Worm (Caenorhabditis elegans) whole organism, midembryonic: ENCODE data around the gene pgp-6.

Experiments used
- T22C8.4 ChIP-seq: fragments of 200-800 bp; sonication (Bioruptor generic); IDR thresholded peaks from 2 replicates; pipeline ENCODE4 v1.3.6; 2022; ENCODE audit warnings: missing genetic modification characterization, missing compliant biosample characterization
- cog-1 ChIP-seq: sonication (generic microtip); optimal IDR thresholded peaks from 2 replicates; lab custom pipeline; 2016; ENCODE audit warnings: missing genetic modification characterization, missing compliant biosample characterization
- flt-1 ChIP-seq: fragments of 200-800 bp; sonication (Bioruptor generic); IDR thresholded peaks from 2 replicates; pipeline ENCODE4 v1.3.6; 2022; ENCODE audit warnings: missing genetic modification characterization, missing compliant biosample characterization
- klf-2 ChIP-seq: fragments of 200-800 bp; sonication (Bioruptor generic); conservative IDR thresholded peaks from 2 replicates; pipeline ENCODE4 v1.3.6; 2022; ENCODE audit warnings: missing genetic modification reagents, missing genetic modification characterization, missing compliant biosample characterization
- med-1 ChIP-seq: sonication (generic microtip); optimal IDR thresholded peaks from 2 replicates; lab custom pipeline; 2017; ENCODE audit warnings: missing genetic modification characterization, mild to moderate bottlenecking, missing compliant biosample characterization, antibody characterized with exemption, missing genetic modification reagents; ENCODE audit not compliant: insufficient read depth
- ref-1 ChIP-seq: fragments of 200-800 bp; sonication (Bioruptor generic); conservative IDR thresholded peaks from 2 replicates; pipeline ENCODE4 v1.3.6; 2022; ENCODE audit warnings: missing genetic modification reagents, missing genetic modification characterization, missing compliant biosample characterization
- tab-1 ChIP-seq: fragments of 200-800 bp; sonication (Bioruptor generic); IDR thresholded peaks from 2 replicates; pipeline ENCODE4 v1.3.6; 2022; ENCODE audit warnings: missing genetic modification characterization, missing compliant biosample characterization
- ztf-23 ChIP-seq: fragments of 200-800 bp; sonication (Bioruptor generic); IDR thresholded peaks from 2 replicates; pipeline ENCODE4 v1.3.6; 2022; ENCODE audit warnings: missing genetic modification reagents, missing genetic modification characterization, missing compliant biosample characterization
- ztf-29 ChIP-seq: fragments of 200-800 bp; sonication (Bioruptor generic); IDR thresholded peaks from 2 replicates; pipeline ENCODE4 v1.3.6; 2022; ENCODE audit warnings: missing genetic modification reagents, missing genetic modification characterization, missing compliant biosample characterization

Gene pgp-6

ce11 chrX:10903416-10903815 is 26.2 kb upstream of the pgp-6 start:
- TF ChIP-seq klf-2 (GFP tag; lab: Robert Waterston, UW), result no peak
- TF ChIP-seq flt-1, result no peak
- no peak for TF ChIP-seq ref-1 (GFP tag; lab: Robert Waterston, UW)
- TF ChIP-seq ztf-29 (GFP tag; lab: Robert Waterston, UW), result no peak
- TF ChIP-seq cog-1, result no peak
- no peak for TF ChIP-seq ztf-23 (GFP tag; lab: Robert Waterston, UW)
- no peak for TF ChIP-seq T22C8.4
- no peak for TF ChIP-seq med-1 (GFP tag; lab: Kevin White, UChicago)
- no peak for TF ChIP-seq tab-1

ce11 chrX:10902723-10903322 is 25.6 kb upstream of the pgp-6 start, which contains the start of gene acbp-3:
Gene acbp-3 (plus strand): TSS chrX:10903272.
- TF ChIP-seq cog-1, result no peak
- TF ChIP-seq klf-2 (GFP tag; lab: Robert Waterston, UW), result no peak
- TF ChIP-seq med-1 (GFP tag; lab: Kevin White, UChicago), result no peak
- TF ChIP-seq tab-1, result no peak
- no peak for TF ChIP-seq T22C8.4
- no peak for TF ChIP-seq flt-1
- TF ChIP-seq ztf-23 (GFP tag; lab: Robert Waterston, UW), result no peak
- TF ChIP-seq ref-1 (GFP tag; lab: Robert Waterston, UW), result no peak
- no peak for TF ChIP-seq ztf-29 (GFP tag; lab: Robert Waterston, UW)

ce11 chrX:10901766-10902165 is 24.5 kb upstream of the pgp-6 start:
- TF ChIP-seq cog-1 (no peak), tab-1 (no peak), ref-1 (GFP tag; lab: Robert Waterston, UW) (no peak), ztf-23 (GFP tag; lab: Robert Waterston, UW) (no peak), T22C8.4 (no peak), klf-2 (GFP tag; lab: Robert Waterston, UW) (no peak), med-1 (GFP tag; lab: Kevin White, UChicago) (no peak), flt-1 (no peak), ztf-29 (GFP tag; lab: Robert Waterston, UW) (no peak)

- TF ChIP-seq ztf-29 (GFP tag; lab: Robert Waterston, UW) (no peak), ztf-23 (GFP tag; lab: Robert Waterston, UW) (no peak), ref-1 (GFP tag; lab: Robert Waterston, UW) (no peak), tab-1 (no peak)
Observed at ce11 chrX:10900952-10901351, 23.7 kb upstream of the pgp-6 start.

- no peak for TF ChIP-seq cog-1
- peak; percentile 59; the same call in 1 of the 2 replicates for TF ChIP-seq flt-1
Observed at ce11 chrX:10900079-10900724, 23.0 kb upstream of the pgp-6 start, which contains the start of gene suca-1. Gene suca-1 (minus strand): TSS chrX:10900114.

- TF ChIP-seq tab-1, result no peak
- no peak for TF ChIP-seq cog-1
- TF ChIP-seq klf-2 (GFP tag; lab: Robert Waterston, UW), result no peak
- no peak for TF ChIP-seq ztf-29 (GFP tag; lab: Robert Waterston, UW)
- no peak for TF ChIP-seq ref-1 (GFP tag; lab: Robert Waterston, UW)
- no peak for TF ChIP-seq med-1 (GFP tag; lab: Kevin White, UChicago)
- no peak for TF ChIP-seq flt-1
- no peak for TF ChIP-seq ztf-23 (GFP tag; lab: Robert Waterston, UW)
- no peak for TF ChIP-seq T22C8.4
Observed at ce11 chrX:10896498-10896897, 19.3 kb upstream of the pgp-6 start, which contains the start of gene haly-1. Gene haly-1 (minus strand): TSS chrX:10896598.

- TF ChIP-seq ztf-23 (GFP tag; lab: Robert Waterston, UW) (no peak), ztf-29 (GFP tag; lab: Robert Waterston, UW) (no peak), klf-2 (GFP tag; lab: Robert Waterston, UW) (no peak), flt-1 (no peak), ref-1 (GFP tag; lab: Robert Waterston, UW) (no peak), T22C8.4 (no peak), cog-1 (no peak), med-1 (GFP tag; lab: Kevin White, UChicago) (no peak), tab-1 (no peak)
Observed at ce11 chrX:10891890-10892289, 14.7 kb upstream of the pgp-6 start, which contains the start of gene F47B10.3. Gene F47B10.3 (plus strand): TSS chrX:10892190.

- TF ChIP-seq tab-1 (no peak), T22C8.4 (no peak), med-1 (GFP tag; lab: Kevin White, UChicago) (no peak), ztf-29 (GFP tag; lab: Robert Waterston, UW) (no peak), flt-1 (no peak), cog-1 (no peak), ztf-23 (GFP tag; lab: Robert Waterston, UW) (no peak), ref-1 (GFP tag; lab: Robert Waterston, UW) (no peak), klf-2 (GFP tag; lab: Robert Waterston, UW) (no peak)
Observed at ce11 chrX:10890965-10891364, 13.7 kb upstream of the pgp-6 start, which contains the start of gene F47B10.4. Gene F47B10.4 (plus strand): TSS chrX:10891265.

ce11 chrX:10890456-10890855 is 13.2 kb upstream of the pgp-6 start, which contains the start of gene F47B10.5:
Gene F47B10.5 (minus strand): TSS chrX:10890556.
- TF ChIP-seq klf-2 (GFP tag; lab: Robert Waterston, UW), result no peak
- no peak for TF ChIP-seq ztf-29 (GFP tag; lab: Robert Waterston, UW)
- no peak for TF ChIP-seq med-1 (GFP tag; lab: Kevin White, UChicago)
- no peak for TF ChIP-seq ztf-23 (GFP tag; lab: Robert Waterston, UW)
- no peak for TF ChIP-seq tab-1
- no peak for TF ChIP-seq ref-1 (GFP tag; lab: Robert Waterston, UW)
- TF ChIP-seq T22C8.4, result no peak
- TF ChIP-seq flt-1, result no peak
- TF ChIP-seq cog-1, result no peak

ce11 chrX:10888201-10888600 is 11.0 kb upstream of the pgp-6 start, which contains the start of gene F47B10.6:
Gene F47B10.6 (plus strand): TSS chrX:10888501.
- TF ChIP-seq ztf-23 (GFP tag; lab: Robert Waterston, UW), result no peak
